Worm (Caenorhabditis elegans): Measurements from ENCODE around the gene F40B5.2.
A peak's percentile ranks its signal among the peaks of the same experiment; 100 is the strongest.

F40B5.2 gene

DNA sequence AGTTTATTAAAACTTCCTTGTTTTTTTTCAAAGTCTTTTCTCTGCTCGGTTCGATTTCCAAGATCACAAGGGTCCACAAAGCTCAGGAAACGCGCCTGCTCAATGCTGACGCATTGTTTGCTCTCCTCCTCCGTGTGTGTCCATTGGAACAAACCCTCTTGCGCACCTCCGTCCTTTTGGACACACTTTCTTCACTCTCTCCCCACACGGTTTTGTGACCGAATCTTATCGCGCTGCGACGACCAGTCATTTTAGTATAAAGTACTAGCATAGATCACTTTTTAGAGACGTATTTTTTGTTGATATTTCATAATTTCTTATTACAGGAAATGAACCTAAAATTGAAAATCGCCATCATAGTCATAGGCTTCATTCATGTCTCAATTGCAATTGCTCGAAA lies 557 bp downstream of the F40B5.2 start (continued):
- no peak for TF ChIP-seq nhr-27 (tag; optimal IDR thresholded peaks at IDR 0.05)
- TF ChIP-seq Y95B8A.8 (GFP tag; IDR thresholded peaks at IDR 0.05) = no peak
- no peak for TF ChIP-seq ceh-91 (GFP tag; IDR thresholded peaks at IDR 0.05)
- no peak for TF ChIP-seq madf-8 (GFP tag; conservative IDR thresholded peaks at IDR 0.05)
- no peak for TF ChIP-seq unc-62 (GFP tag; optimal IDR thresholded peaks at IDR 0.05)
- TF ChIP-seq rec-8 (tag; optimal IDR thresholded peaks at IDR 0.05) = no peak
- TF ChIP-seq atf-7 (tag; optimal IDR thresholded peaks at IDR 0.05) = peak; percentile 44
- TF ChIP-seq Y53F4B.3 (GFP tag; IDR thresholded peaks at IDR 0.05) = no peak
- TF ChIP-seq attf-3 (GFP tag; conservative IDR thresholded peaks at IDR 0.05) = no peak
- no peak for TF ChIP-seq zfh-2 (GFP tag; conservative IDR thresholded peaks at IDR 0.05)
- no peak for TF ChIP-seq ceh-100 (GFP tag; IDR thresholded peaks at IDR 0.05)
- TF ChIP-seq Y56A3A.18 (GFP tag; IDR thresholded peaks at IDR 0.05) = no peak
- no peak for TF ChIP-seq ccch-3 (GFP tag; optimal IDR thresholded peaks at IDR 0.05)
- TF ChIP-seq nhr-80 (tag; optimal IDR thresholded peaks at IDR 0.05) = peak; percentile 95
- no peak for TF ChIP-seq ekl-4 (GFP tag; IDR thresholded peaks at IDR 0.05)

DNA sequence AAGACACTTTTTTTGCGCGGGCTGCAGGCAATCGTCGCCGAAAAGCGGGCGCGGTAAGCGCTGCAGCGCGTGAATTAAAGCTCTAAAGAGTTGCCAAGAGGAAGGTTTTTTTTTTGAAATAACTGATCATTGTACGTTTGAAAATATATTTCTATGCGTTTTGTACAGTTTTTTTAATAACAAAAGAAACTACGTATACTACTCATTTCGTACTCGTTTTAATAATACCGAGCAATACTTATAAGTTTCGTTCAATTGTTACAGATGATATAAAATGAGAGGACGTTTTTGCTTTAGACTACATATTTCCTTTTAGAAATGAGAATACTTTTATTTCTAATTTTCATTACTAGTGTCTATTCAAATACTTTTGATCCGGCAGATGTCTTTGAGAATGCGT lies 4.3 kb downstream of the F40B5.2 start, which contains the start of gene nep-15:
TSS of gene nep-15 (plus strand) at position 301 of the 400 bp plus-strand sequence.
- TF ChIP-seq cebp-1 (GFP tag; IDR thresholded peaks at IDR 0.05) (no peak), cebp-1 (tag; optimal IDR thresholded peaks at IDR 0.05) (no peak), lin-35 (GFP tag; optimal IDR thresholded peaks at IDR 0.05) (no peak), ztf-6 (GFP tag; IDR thresholded peaks at IDR 0.05) (no peak), fkh-3 (tag; optimal IDR thresholded peaks at IDR 0.05) (no peak), ceh-58 (GFP tag; IDR thresholded peaks at IDR 0.05) (no peak), aptf-2 (GFP tag; conservative IDR thresholded peaks at IDR 0.05) (no peak), attf-5 (GFP tag; optimal IDR thresholded peaks at IDR 0.05) (no peak), T07F8.4 (tag; optimal IDR thresholded peaks at IDR 0.05) (no peak), mes-4 (tag; optimal IDR thresholded peaks at IDR 0.05) (no peak), snpc-1.3 (tag; optimal IDR thresholded peaks at IDR 0.05; ENCODE audit: insufficient read depth) (no peak), athp-1 (tag; optimal IDR thresholded peaks at IDR 0.05) (no peak), hlh-12 (tag; optimal IDR thresholded peaks at IDR 0.05) (no peak)

DNA sequence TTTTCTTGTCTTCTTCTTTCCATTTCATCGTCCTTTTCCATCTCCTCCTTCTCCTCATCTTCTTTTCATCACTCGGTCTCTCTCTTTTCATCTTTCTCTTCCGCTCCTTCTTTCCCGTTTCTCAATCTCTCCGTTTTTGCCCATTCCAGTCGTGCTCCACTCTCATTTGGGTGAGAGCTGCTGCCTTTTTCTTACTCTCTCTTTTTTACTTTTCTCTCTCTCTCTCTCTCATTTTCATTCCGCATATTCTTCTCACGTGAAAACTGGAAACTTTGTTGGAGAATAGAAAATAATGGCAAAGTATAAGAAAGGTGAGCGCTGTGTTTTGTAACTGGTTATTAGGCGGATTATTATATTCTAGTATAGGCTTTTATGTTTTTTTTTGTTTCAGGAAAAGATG lies 10.7 kb downstream of the F40B5.2 start, which contains the start of gene tbc-18:
TSS of gene tbc-18 (plus strand) at position 246 of the 400 bp plus-strand sequence.
- TF ChIP-seq egrh-3 (GFP tag; IDR thresholded peaks at IDR 0.05) = no peak
- TF ChIP-seq fkh-3 (tag; optimal IDR thresholded peaks at IDR 0.05) = no peak
- no peak for TF ChIP-seq mcd-1 (GFP tag; IDR thresholded peaks at IDR 0.05)
- TF ChIP-seq nfyb-1 (GFP tag; IDR thresholded peaks at IDR 0.05) = no peak
- no peak for TF ChIP-seq F37B4.10 (GFP tag; IDR thresholded peaks at IDR 0.05)
- TF ChIP-seq tbx-9 (tag; optimal IDR thresholded peaks at IDR 0.05; ENCODE audit: borderline replicate concordance) = no peak
- no peak for TF ChIP-seq die-1 (tag; optimal IDR thresholded peaks at IDR 0.05)
- TF ChIP-seq him-1 (tag; optimal IDR thresholded peaks at IDR 0.05) = no peak
- no peak for TF ChIP-seq hlh-12 (tag; optimal IDR thresholded peaks at IDR 0.05)
- TF ChIP-seq F57A8.1 (GFP tag; optimal IDR thresholded peaks at IDR 0.05) = no peak
- peak in 1 of 3 experiments; percentile 2 for TF ChIP-seq lin-35 (GFP tag; optimal IDR thresholded peaks at IDR 0.05)
- TF ChIP-seq nhr-80 (tag; optimal IDR thresholded peaks at IDR 0.05) = peak; percentile 12
- no peak for TF ChIP-seq F33H1.4 (GFP tag; IDR thresholded peaks at IDR 0.05)
- no peak for TF ChIP-seq ztf-3 (GFP tag; optimal IDR thresholded peaks at IDR 0.05)
- TF ChIP-seq B0261.1 (tag; optimal IDR thresholded peaks at IDR 0.05) = no peak
- peak; percentile 21 for TF ChIP-seq K12H6.12 (tag; optimal IDR thresholded peaks at IDR 0.05)
- no peak for TF ChIP-seq ztf-18 (tag; optimal IDR thresholded peaks at IDR 0.05)
- TF ChIP-seq cebp-1 (GFP tag; IDR thresholded peaks at IDR 0.05) = no peak
- TF ChIP-seq cebp-1 (tag; optimal IDR thresholded peaks at IDR 0.05) = peak; percentile 54
- no peak for TF ChIP-seq aptf-2 (GFP tag; conservative IDR thresholded peaks at IDR 0.05)
- TF ChIP-seq madf-10 (tag; optimal IDR thresholded peaks at IDR 0.05) = no peak
- TF ChIP-seq pha-4 (tag; optimal IDR thresholded peaks at IDR 0.05) = no peak
- TF ChIP-seq cebp-2 (GFP tag; IDR thresholded peaks at IDR 0.05) = no peak
- no peak for TF ChIP-seq nhr-179 (tag; optimal IDR thresholded peaks at IDR 0.05)
- no peak for TF ChIP-seq lin-26 (GFP tag; IDR thresholded peaks at IDR 0.05)
- TF ChIP-seq ceh-40 (GFP tag; IDR thresholded peaks at IDR 0.05) = no peak
- TF ChIP-seq tbp1 (GFP tag; optimal IDR thresholded peaks at IDR 0.05) = peak; percentile 5
